Worm (Caenorhabditis elegans): Measurements from ENCODE around the gene rpl-9.

The rpl-9 gene

DNA sequence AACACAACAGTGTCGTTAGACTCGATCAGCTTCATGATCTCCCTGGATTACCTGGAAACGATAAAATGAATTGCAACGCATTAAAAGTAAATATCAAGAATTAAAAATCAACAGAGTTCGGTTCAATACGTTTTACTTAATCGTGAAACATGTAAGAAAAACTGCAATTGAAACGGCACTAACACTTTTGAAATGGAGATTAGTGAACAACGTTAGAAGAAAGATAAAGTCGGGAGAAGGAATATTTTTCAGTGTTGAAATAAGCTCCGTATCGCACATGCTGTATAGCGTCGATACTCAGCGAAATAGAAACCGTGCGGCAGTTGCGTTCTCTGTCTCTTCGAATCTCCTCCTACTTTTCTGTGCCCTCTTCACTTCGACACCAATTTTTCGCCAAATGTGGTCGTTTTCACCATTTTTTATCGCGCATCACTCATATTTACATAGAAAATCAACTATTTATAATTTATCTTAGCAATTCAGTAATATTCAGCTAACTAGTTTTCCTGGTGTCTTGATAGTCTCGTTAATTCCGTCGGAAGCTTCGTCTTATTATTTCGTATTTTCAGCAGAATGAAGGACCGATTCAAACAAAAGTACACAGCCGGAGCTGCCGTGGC lies at the start of gene rpl-9, which contains the start of gene lpd-7 (continued):
- TF ChIP-seq mab-9 (GFP tag; IDR thresholded peaks at IDR 0.05) (no peak), pqm-1 (tag; optimal IDR thresholded peaks at IDR 0.05) (no peak), unc-62 (GFP tag; optimal IDR thresholded peaks at IDR 0.05) (no peak), sox-4 (tag; optimal IDR thresholded peaks at IDR 0.05) (no peak), nhr-12 (tag; optimal IDR thresholded peaks at IDR 0.05) (no peak), pax-3 (tag; optimal IDR thresholded peaks at IDR 0.05) (peak; percentile 57), ceh-8 (GFP tag; optimal IDR thresholded peaks at IDR 0.05) (no peak), egl-27 (tag; optimal IDR thresholded peaks at IDR 0.05) (peak in 1 of 2 experiments; percentile 27), aha-1 (tag; optimal IDR thresholded peaks at IDR 0.05) (no peak), sup-37 (GFP tag; optimal IDR thresholded peaks at IDR 0.05) (no peak), ztf-11 (tag; optimal IDR thresholded peaks at IDR 0.05) (no peak), nhr-237 (tag; optimal IDR thresholded peaks at IDR 0.05) (peak; percentile 31), snpc-4 (tag; optimal IDR thresholded peaks at IDR 0.05) (no peak), hlh-4 (tag; optimal IDR thresholded peaks at IDR 0.05) (no peak), aly-2 (tag; optimal IDR thresholded peaks at IDR 0.05) (peak; percentile 34), vab-15 (tag; optimal IDR thresholded peaks at IDR 0.05) (peak; percentile 29), nhr-20 (tag; optimal IDR thresholded peaks at IDR 0.05) (peak; percentile 79), fkh-4 (tag; optimal IDR thresholded peaks at IDR 0.05; ENCODE audit: borderline replicate concordance) (no peak), nhr-84 (tag; optimal IDR thresholded peaks at IDR 0.05) (no peak), mef-2 (tag; optimal IDR thresholded peaks at IDR 0.05) (no peak), dpl-1 (GFP tag; optimal IDR thresholded peaks at IDR 0.05) (peak; percentile 69 to 80 (median 79)), nhr-85 (tag) (peak; percentile 84), hlh-17 (GFP tag; optimal IDR thresholded peaks at IDR 0.05; ENCODE audit: borderline replicate concordance) (no peak), jun-1 (tag; optimal IDR thresholded peaks at IDR 0.05) (peak; percentile 73), sptf-1 (tag; optimal IDR thresholded peaks at IDR 0.05) (no peak), nhr-71 (tag; optimal IDR thresholded peaks at IDR 0.05) (peak; percentile 86), dsc-1 (tag; optimal IDR thresholded peaks at IDR 0.05) (peak; percentile 51), isw-1 (GFP tag; IDR thresholded peaks at IDR 0.05) (peak; percentile 66), swsn-7 (tag; optimal IDR thresholded peaks at IDR 0.05) (peak; percentile 75), xbp-1 (tag; optimal IDR thresholded peaks at IDR 0.05) (peak; percentile 80), lsy-2 (tag; optimal IDR thresholded peaks at IDR 0.05) (peak; percentile 83 to 95), ets-5 (GFP tag; IDR thresholded peaks at IDR 0.05) (no peak), F16B12.6 (tag; optimal IDR thresholded peaks at IDR 0.05) (peak; percentile 74)

DNA sequence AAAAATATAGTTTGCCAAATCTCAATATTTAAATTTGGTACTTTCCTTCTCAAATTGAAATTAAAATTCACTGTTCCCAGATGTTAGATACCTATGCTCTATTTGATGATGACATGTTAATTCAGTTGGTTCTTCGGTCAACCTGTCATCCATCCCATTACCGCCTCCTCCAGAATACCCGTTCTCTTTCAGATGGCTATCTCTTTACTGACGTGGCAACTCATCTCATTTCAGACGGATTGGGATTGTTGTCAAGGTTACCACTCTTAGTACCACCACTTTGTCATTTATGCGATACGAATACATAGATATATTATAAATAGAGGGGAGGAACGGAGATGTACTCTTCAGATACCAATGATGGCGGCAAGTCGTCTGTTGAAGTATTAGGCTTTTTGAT lies 48.7 kb upstream of the rpl-9 start:
- TF ChIP-seq irx-1 (tag; optimal IDR thresholded peaks at IDR 0.05) (no peak), fkh-10 (GFP tag; optimal IDR thresholded peaks at IDR 0.05) (no peak), mep-1 (tag; optimal IDR thresholded peaks at IDR 0.05) (no peak), xbp-1 (tag; optimal IDR thresholded peaks at IDR 0.05) (no peak), unc-62 (GFP tag; optimal IDR thresholded peaks at IDR 0.05) (no peak), lin-39 (tag; optimal IDR thresholded peaks at IDR 0.05) (no peak), elt-3 (tag; optimal IDR thresholded peaks at IDR 0.05) (no peak)

DNA sequence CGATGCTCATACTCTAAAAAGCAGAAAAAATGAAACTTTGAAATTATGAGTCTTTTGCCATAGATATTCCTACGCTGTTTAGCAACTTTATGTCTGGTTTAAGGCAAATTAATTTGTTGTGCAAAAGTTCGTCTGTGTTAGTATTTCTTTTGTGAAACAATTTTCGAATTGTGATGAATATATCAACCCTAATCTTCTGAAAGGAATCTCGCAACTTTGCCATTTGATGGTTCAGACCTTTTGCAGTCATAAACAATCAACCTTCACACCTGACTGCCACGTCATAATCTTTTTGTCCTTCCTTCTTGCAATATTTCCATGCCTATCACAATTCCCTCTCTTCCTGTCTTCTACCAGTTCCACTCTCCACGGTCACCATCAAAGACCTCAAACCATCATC lies 47.2 kb upstream of the rpl-9 start:
- TF ChIP-seq nhr-76 (tag; optimal IDR thresholded peaks at IDR 0.05) (no peak), irx-1 (tag; optimal IDR thresholded peaks at IDR 0.05) (no peak), isw-1 (GFP tag; IDR thresholded peaks at IDR 0.05) (no peak), sox-4 (tag; optimal IDR thresholded peaks at IDR 0.05) (no peak), mep-1 (tag; optimal IDR thresholded peaks at IDR 0.05) (no peak), dpl-1 (GFP tag; optimal IDR thresholded peaks at IDR 0.05) (no peak), tlp-1 (tag; optimal IDR thresholded peaks at IDR 0.05) (no peak), nhr-77 (tag; optimal IDR thresholded peaks at IDR 0.05) (no peak), mef-2 (tag; optimal IDR thresholded peaks at IDR 0.05) (no peak), nhr-84 (tag; optimal IDR thresholded peaks at IDR 0.05) (no peak), nhr-47 (tag; optimal IDR thresholded peaks at IDR 0.05) (no peak), rnt-1 (tag; optimal IDR thresholded peaks at IDR 0.05) (no peak), unc-130 (tag; optimal IDR thresholded peaks at IDR 0.05) (no peak), aly-2 (tag; optimal IDR thresholded peaks at IDR 0.05) (no peak), blmp-1 (tag; optimal IDR thresholded peaks at IDR 0.05) (no peak), hlh-4 (tag; optimal IDR thresholded peaks at IDR 0.05) (no peak), efl-3 (GFP tag; optimal IDR thresholded peaks at IDR 0.05) (no peak), sptf-1 (tag; optimal IDR thresholded peaks at IDR 0.05) (no peak), efl-1 (optimal IDR thresholded peaks at IDR 0.05) (no peak), efl-1 (GFP tag; optimal IDR thresholded peaks at IDR 0.05 in 1 of 2) (no peak)
